Worm (Caenorhabditis elegans) whole organism, young adult: ENCODE data around the gene usp-46.

Experiments
- B0336.3 ChIP-seq: fragments of 200-800 bp; sonication (Bioruptor generic); IDR thresholded peaks from 2 replicates; pipeline ENCODE4 v1.3.6; 2022; ENCODE audit warnings: missing genetic modification characterization, missing compliant biosample characterization
- F10E7.11 ChIP-seq: sonication (generic microtip); optimal IDR thresholded peaks from 2 replicates; lab custom pipeline; 2017; ENCODE audit warnings: mild to moderate bottlenecking, missing genetic modification characterization, moderate library complexity, missing compliant biosample characterization
- F22D6.2 ChIP-seq: sonication (generic microtip); optimal IDR thresholded peaks from 2 replicates; lab custom pipeline; 2016; ENCODE audit warnings: mild to moderate bottlenecking, missing genetic modification characterization, missing compliant biosample characterization
- F33H1.4 ChIP-seq: fragments of 200-800 bp; sonication (Bioruptor generic); IDR thresholded peaks from 2 replicates; pipeline ENCODE4 v1.3.6; 2022; ENCODE audit warnings: missing genetic modification reagents, missing genetic modification characterization, missing compliant biosample characterization
- F49E8.2 ChIP-seq: sonication (generic microtip); optimal IDR thresholded peaks from 3 replicates; lab custom pipeline; 2017; ENCODE audit warnings: missing genetic modification characterization, mild to moderate bottlenecking, missing compliant biosample characterization, antibody characterized with exemption, moderate library complexity; ENCODE audit not compliant: insufficient read depth
- Y53F4B.3 ChIP-seq: fragments of 200-800 bp; sonication (Bioruptor generic); IDR thresholded peaks from 2 replicates; pipeline ENCODE4 v1.3.6; 2022; ENCODE audit warnings: missing genetic modification reagents, missing genetic modification characterization, missing compliant biosample characterization
- Y53G8AR.9 ChIP-seq: fragments of 200-800 bp; sonication (Bioruptor generic); conservative IDR thresholded peaks from 2 replicates; pipeline ENCODE4 v1.3.6; 2022; ENCODE audit warnings: missing genetic modification reagents, missing genetic modification characterization, missing compliant biosample characterization
- Y56A3A.18 ChIP-seq: fragments of 200-800 bp; sonication (Bioruptor generic); IDR thresholded peaks from 2 replicates; pipeline ENCODE4 v1.3.6; 2022; ENCODE audit warnings: missing genetic modification reagents, missing genetic modification characterization, missing compliant biosample characterization
- aptf-3 ChIP-seq: fragments of 200-800 bp; sonication (Bioruptor generic); IDR thresholded peaks from 2 replicates; pipeline ENCODE4 v1.3.6; 2022; ENCODE audit warnings: missing genetic modification characterization, missing compliant biosample characterization
- attf-3 ChIP-seq: fragments of 200-800 bp; sonication (Bioruptor generic); conservative IDR thresholded peaks from 2 replicates; pipeline ENCODE4 v1.3.6; 2022; ENCODE audit warnings: missing genetic modification reagents, missing genetic modification characterization, missing compliant biosample characterization
- attf-5 ChIP-seq: fragments of 200-800 bp; sonication (Bioruptor generic); optimal IDR thresholded peaks from 2 replicates; lab custom pipeline; 2018; ENCODE audit warnings: mild to moderate bottlenecking, missing genetic modification characterization, missing compliant biosample characterization
- cebp-1 ChIP-seq, 2 experiments: fragments of 200-800 bp in 1 of 2; sonication (Bioruptor generic) in 1 of 2; sonication (generic microtip) in 1 of 2; IDR thresholded peaks in 1 of 2; optimal IDR thresholded peaks in 1 of 2; 2 replicates each; pipeline versions ENCODE4 v1.3.6 to Lab custom; 2017 to 2022; ENCODE audit warnings: missing compliant biosample characterization in 2 of 2, missing genetic modification characterization in 2 of 2, mild to moderate bottlenecking in 1 of 2, missing genetic modification reagents in 1 of 2, moderate library complexity in 1 of 2
- cebp-2 ChIP-seq: fragments of 200-800 bp; sonication (Bioruptor generic); IDR thresholded peaks from 2 replicates; pipeline ENCODE4 v1.3.6; 2022; ENCODE audit warnings: missing genetic modification characterization, missing compliant biosample characterization
- ceh-58 ChIP-seq: fragments of 200-800 bp; sonication (Bioruptor generic); IDR thresholded peaks from 2 replicates; pipeline ENCODE4 v1.3.6; 2022; ENCODE audit warnings: missing genetic modification characterization, missing compliant biosample characterization
- chd-7 ChIP-seq: sonication (generic microtip); optimal IDR thresholded peaks from 2 replicates; lab custom pipeline; 2016; ENCODE audit warnings: mild to moderate bottlenecking, missing genetic modification characterization, moderate library complexity, missing compliant biosample characterization
- ekl-4 ChIP-seq: fragments of 200-800 bp; sonication (Bioruptor generic); IDR thresholded peaks from 2 replicates; pipeline ENCODE4 v1.3.6; 2022; ENCODE audit warnings: missing genetic modification reagents, missing genetic modification characterization, missing compliant biosample characterization
- gei-17 ChIP-seq: fragments of 200-800 bp; sonication (Bioruptor generic); optimal IDR thresholded peaks from 2 replicates; lab custom pipeline; 2018; ENCODE audit warnings: mild to moderate bottlenecking, missing genetic modification characterization, missing compliant biosample characterization
- him-1 ChIP-seq: sonication (generic microtip); optimal IDR thresholded peaks from 2 replicates; lab custom pipeline; 2016; ENCODE audit warnings: missing genotype, missing genetic modification reagents, missing genetic modification characterization, missing compliant biosample characterization
- hlh-12 ChIP-seq: sonication (generic microtip); optimal IDR thresholded peaks from 2 replicates; lab custom pipeline; 2016; ENCODE audit warnings: missing genetic modification characterization, missing compliant biosample characterization
- hmg-1.2 ChIP-seq: fragments of 200-800 bp; sonication (Bioruptor generic); IDR thresholded peaks from 2 replicates; pipeline ENCODE4 v1.3.6; 2022; ENCODE audit warnings: missing genetic modification reagents, missing genetic modification characterization, missing compliant biosample characterization
- hmg-20 ChIP-seq: fragments of 200-800 bp; sonication (Bioruptor generic); IDR thresholded peaks from 2 replicates; pipeline ENCODE4 v1.3.6; 2022; ENCODE audit warnings: missing genetic modification reagents, missing genetic modification characterization, missing compliant biosample characterization
- hsf-1 ChIP-seq: fragments of 200-800 bp; sonication (Bioruptor generic); IDR thresholded peaks from 2 replicates; pipeline ENCODE4 v1.3.6; 2022; ENCODE audit warnings: missing genetic modification reagents, missing genetic modification characterization, missing compliant biosample characterization
- lag-1 ChIP-seq: fragments of 200-800 bp; sonication (Bioruptor generic); IDR thresholded peaks from 2 replicates; pipeline ENCODE4 v1.3.6; 2022; ENCODE audit warnings: missing genetic modification reagents, missing genetic modification characterization, missing compliant biosample characterization
- let-607 ChIP-seq, 2 experiments: fragments of 200-800 bp in 1 of 2; sonication (Bioruptor generic) in 1 of 2; sonication (generic microtip) in 1 of 2; optimal IDR thresholded peaks; 2 replicates each; lab custom pipeline; 2016 to 2018; ENCODE audit warnings: mild to moderate bottlenecking in 2 of 2, missing compliant biosample characterization in 2 of 2, missing genetic modification characterization in 2 of 2, moderate library complexity in 2 of 2, missing genotype in 1 of 2
- lin-35 ChIP-seq, 3 experiments: fragments of 150-350 bp in 2 of 3; sonication (generic microtip) in 1 of 3; optimal IDR thresholded peaks; 2 replicates each; lab custom pipeline; 2014 to 2018; ENCODE audit warnings: missing biosample characterization in 3 of 3, missing genetic modification characterization in 3 of 3, missing genetic modification reagents in 3 of 3
- lin-40 ChIP-seq: sonication (generic microtip); optimal IDR thresholded peaks from 2 replicates; lab custom pipeline; 2016; ENCODE audit warnings: missing genetic modification characterization, mild to moderate bottlenecking, missing compliant biosample characterization, missing genotype, missing genetic modification reagents
- lir-1 ChIP-seq: fragments of 200-800 bp; sonication (Bioruptor generic); conservative IDR thresholded peaks from 2 replicates; pipeline ENCODE4 v1.3.6; 2022; ENCODE audit warnings: missing genetic modification reagents, missing genetic modification characterization, missing compliant biosample characterization
- madf-3 ChIP-seq: fragments of 200-800 bp; sonication (Bioruptor generic); IDR thresholded peaks from 2 replicates; pipeline ENCODE4 v1.3.6; 2022; ENCODE audit warnings: missing genetic modification reagents, missing genetic modification characterization, missing compliant biosample characterization
- madf-6 ChIP-seq: fragments of 200-800 bp; sonication (Bioruptor generic); IDR thresholded peaks from 2 replicates; pipeline ENCODE4 v1.3.6; 2022; ENCODE audit warnings: missing genetic modification reagents, missing genetic modification characterization, missing compliant biosample characterization
- mcd-1 ChIP-seq: fragments of 200-800 bp; sonication (Bioruptor generic); IDR thresholded peaks from 2 replicates; pipeline ENCODE4 v1.3.6; 2022; ENCODE audit warnings: missing genetic modification reagents, missing genetic modification characterization, missing compliant biosample characterization
- mel-28 ChIP-seq: sonication (generic microtip); optimal IDR thresholded peaks from 2 replicates; lab custom pipeline; 2016; ENCODE audit warnings: borderline replicate concordance, mild to moderate bottlenecking, missing genetic modification characterization, missing compliant biosample characterization
- nhr-80 ChIP-seq: sonication (generic microtip); optimal IDR thresholded peaks from 2 replicates; lab custom pipeline; 2016; ENCODE audit warnings: missing genetic modification characterization, missing compliant biosample characterization
- pbrm-1 ChIP-seq: fragments of 200-800 bp; sonication (Bioruptor generic); IDR thresholded peaks from 2 replicates; pipeline ENCODE4 v1.3.6; 2022; ENCODE audit warnings: missing genetic modification reagents, missing genetic modification characterization, missing compliant biosample characterization
- rcor-1 ChIP-seq: fragments of 200-800 bp; sonication (Bioruptor generic); IDR thresholded peaks from 2 replicates; pipeline ENCODE4 v1.3.6; 2022; ENCODE audit warnings: missing genetic modification reagents, missing genetic modification characterization, missing compliant biosample characterization
- rec-8 ChIP-seq, 2 experiments: sonication (generic microtip); optimal IDR thresholded peaks; 2 replicates each; lab custom pipeline; 2016; ENCODE audit warnings: mild to moderate bottlenecking in 2 of 2, missing genetic modification characterization in 2 of 2, missing genetic modification reagents in 2 of 2, missing genotype in 2 of 2, missing biosample characterization in 1 of 2, missing compliant biosample characterization in 1 of 2, moderate library complexity in 1 of 2
- repo-1 ChIP-seq: sonication (generic microtip); optimal IDR thresholded peaks from 2 replicates; lab custom pipeline; 2017; ENCODE audit warnings: mild to moderate bottlenecking, missing genetic modification characterization, missing compliant biosample characterization
- snpc-1.1 ChIP-seq: sonication (generic microtip); optimal IDR thresholded peaks from 2 replicates; lab custom pipeline; 2017; ENCODE audit warnings: missing genetic modification characterization, mild to moderate bottlenecking, missing compliant biosample characterization, antibody characterized with exemption, moderate library complexity, missing genotype, missing genetic modification reagents; ENCODE audit not compliant: insufficient read depth
- snpc-1.3 ChIP-seq: sonication (generic microtip); optimal IDR thresholded peaks from 2 replicates; lab custom pipeline; 2017; ENCODE audit warnings: missing genetic modification characterization, mild to moderate bottlenecking, missing compliant biosample characterization, antibody characterized with exemption, moderate library complexity, missing genotype, missing genetic modification reagents; ENCODE audit not compliant: insufficient read depth
- snpc-4 ChIP-seq, 5 experiments: fragments of 150-350 bp in 1 of 5; sonication (generic microtip) in 4 of 5; optimal IDR thresholded peaks; 2 replicates each; lab custom pipeline; 2014 to 2018; ENCODE audit warnings: missing genetic modification characterization in 5 of 5, missing biosample characterization in 3 of 5, antibody characterized with exemption in 2 of 5, mild to moderate bottlenecking in 2 of 5, missing compliant biosample characterization in 2 of 5, missing genotype in 2 of 5, moderate library complexity in 2 of 5, missing genetic modification reagents in 1 of 5
- somi-1 ChIP-seq: fragments of 200-800 bp; sonication (Bioruptor generic); optimal IDR thresholded peaks from 2 replicates; lab custom pipeline; 2018; ENCODE audit warnings: mild to moderate bottlenecking, missing genetic modification characterization, missing compliant biosample characterization
- tbp1 ChIP-seq: fragments of 200-800 bp; sonication (Bioruptor generic); optimal IDR thresholded peaks from 2 replicates; lab custom pipeline; 2018; ENCODE audit warnings: mild to moderate bottlenecking, missing genetic modification characterization, missing compliant biosample characterization
- tlf-1 ChIP-seq: fragments of 200-800 bp; sonication (Bioruptor generic); optimal IDR thresholded peaks from 2 replicates; lab custom pipeline; 2018; ENCODE audit warnings: mild to moderate bottlenecking, missing genetic modification characterization, missing compliant biosample characterization
- unc-130 ChIP-seq: sonication (generic microtip); optimal IDR thresholded peaks from 2 replicates; lab custom pipeline; 2016; ENCODE audit warnings: missing genetic modification reagents, missing genetic modification characterization, missing compliant biosample characterization
- xnd-1 ChIP-seq: sonication (generic microtip); optimal IDR thresholded peaks from 2 replicates; lab custom pipeline; 2016; ENCODE audit warnings: missing genotype, missing genetic modification reagents, missing genetic modification characterization, missing compliant biosample characterization
- ztf-3 ChIP-seq: fragments of 200-800 bp; sonication (Bioruptor generic); optimal IDR thresholded peaks from 2 replicates; lab custom pipeline; 2018; ENCODE audit warnings: mild to moderate bottlenecking, missing genetic modification characterization, missing compliant biosample characterization

Gene usp-46

ce11 chrIII:9783133-9783590, 6.7 kb downstream of the usp-46 start:
- TF ChIP-seq lin-35 (GFP tag; optimal IDR thresholded peaks at IDR 0.05; lab: Kevin White, UChicago) (peak in 1 of 3 experiments; percentile 57), lin-40 (tag; lab: Kevin White, UChicago) (peak; percentile 38), ztf-3 (GFP tag; lab: Kevin White, UChicago) (peak; percentile 57), chd-7 (tag; lab: Kevin White, UChicago) (no peak), nhr-80 (tag; lab: Kevin White, UChicago) (no peak), rcor-1 (GFP tag; lab: Robert Waterston, UW) (no peak), B0336.3 (peak; percentile 50; the same call in 1 of the 2 replicates), hlh-12 (no peak), hmg-1.2 (GFP tag; lab: Robert Waterston, UW) (peak; percentile 22; the same call in 1 of the 2 replicates), F49E8.2 (tag; lab: Kevin White, UChicago) (peak; percentile 24), snpc-1.1 (tag; lab: Kevin White, UChicago) (no peak), attf-3 (GFP tag; lab: Robert Waterston, UW) (no peak), unc-130 (GFP tag; lab: Kevin White, UChicago) (no peak), pbrm-1 (0 out of 2 replicates have a peak, but pooled peaks have one; percentile 15), madf-3 (GFP tag; lab: Robert Waterston, UW) (peak; percentile 85), snpc-4 (GFP tag; optimal IDR thresholded peaks at IDR 0.05; lab: Kevin White, UChicago) (no peak), snpc-4 (tag; optimal IDR thresholded peaks at IDR 0.05; lab: Kevin White, UChicago) (peak in 1 of 4 experiments; percentile 2), F33H1.4 (GFP tag; lab: Robert Waterston, UW) (no peak), somi-1 (no peak), tbp1 (GFP tag; lab: Kevin White, UChicago) (peak; percentile 4), Y53G8AR.9 (GFP tag; lab: Robert Waterston, UW) (0 out of 2 replicates have a peak, but pooled peaks have one; percentile 54), mel-28 (tag; lab: Kevin White, UChicago) (no peak), Y56A3A.18 (GFP tag; lab: Robert Waterston, UW) (peak; percentile 54; the same call in 1 of the 2 replicates), lir-1 (GFP tag; lab: Robert Waterston, UW) (no peak), tlf-1 (GFP tag; lab: Kevin White, UChicago) (peak; percentile 42), attf-5 (GFP tag; lab: Kevin White, UChicago) (peak; percentile 21), cebp-1 (GFP tag; IDR thresholded peaks at IDR 0.05; lab: Robert Waterston, UW) (no peak), cebp-1 (tag; optimal IDR thresholded peaks at IDR 0.05; lab: Kevin White, UChicago) (peak; percentile 29), F10E7.11 (tag; lab: Kevin White, UChicago) (peak; percentile 62), rec-8 (tag; optimal IDR thresholded peaks at IDR 0.05; lab: Kevin White, UChicago) (no peak), repo-1 (peak; percentile 81), mcd-1 (no peak), F22D6.2 (no peak), gei-17 (GFP tag; lab: Kevin White, UChicago) (peak; percentile 3), hmg-20 (no peak), snpc-1.3 (tag; lab: Kevin White, UChicago) (no peak), hsf-1 (GFP tag; lab: Robert Waterston, UW) (0 out of 2 replicates have a peak, but pooled peaks have one; percentile 54), xnd-1 (tag; lab: Kevin White, UChicago) (no peak), ceh-58 (GFP tag; lab: Robert Waterston, UW) (0 out of 2 replicates have a peak, but pooled peaks have one; percentile 60), him-1 (tag; lab: Kevin White, UChicago) (no peak), ekl-4 (GFP tag; lab: Robert Waterston, UW) (peak; percentile 17; the same call in 1 of the 2 replicates), lag-1 (no peak), let-607 (tag; optimal IDR thresholded peaks at IDR 0.05; lab: Kevin White, UChicago) (peak; percentile 21 to 35), Y53F4B.3 (no peak), madf-6 (peak; percentile 42), cebp-2 (GFP tag; lab: Robert Waterston, UW) (0 out of 2 replicates have a peak, but pooled peaks have one; percentile 36), aptf-3 (GFP tag; lab: Robert Waterston, UW) (no peak)
